Fruit fly (Drosophila melanogaster): ENCODE measurements around the gene CG11898.

Gene CG11898

DNA sequence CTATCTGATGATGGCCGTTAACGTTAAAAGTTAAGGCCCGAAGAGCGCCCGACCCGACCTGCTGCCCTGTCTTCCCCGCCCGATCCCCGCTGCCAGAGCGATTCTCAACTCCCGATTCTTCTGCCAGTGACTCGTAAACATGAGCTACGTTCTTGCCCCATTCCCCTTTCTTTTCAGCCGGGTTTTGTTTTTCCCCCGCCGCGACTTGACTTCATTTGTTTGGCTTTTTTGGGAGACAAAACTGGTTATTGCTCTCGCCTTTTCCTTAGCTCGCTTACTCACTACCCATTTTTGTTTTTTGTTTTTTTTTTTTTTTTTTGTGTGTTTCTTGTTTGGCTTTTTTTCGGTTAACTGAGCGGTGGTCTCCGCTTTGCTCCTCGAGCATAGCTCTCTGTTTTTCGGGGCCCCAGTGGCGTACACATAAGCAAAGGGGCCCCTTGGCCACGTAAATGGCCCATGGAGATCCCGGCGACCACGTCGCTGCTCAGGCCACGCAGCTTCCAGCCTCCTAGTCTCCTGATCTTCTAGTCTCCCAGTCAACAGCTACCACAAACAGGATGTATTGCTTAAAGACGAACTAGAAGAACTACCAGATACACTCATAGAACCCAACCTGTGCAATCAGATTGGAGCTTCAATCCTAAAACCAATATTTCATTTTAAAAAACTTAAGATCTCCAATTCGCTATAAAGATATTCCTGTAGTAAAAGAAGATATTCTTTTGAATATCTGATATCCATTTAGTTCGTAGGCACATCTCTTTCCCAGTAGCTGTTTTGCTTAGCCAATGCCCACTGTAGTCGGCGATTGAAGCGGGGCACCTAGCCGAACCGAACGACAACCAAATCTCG is 45.3 kb downstream of the CG11898 start:
- TF ChIP-seq bab1 (GFP tag; optimal IDR thresholded peaks at IDR 0.05) (no peak), Hr96 (GFP tag; optimal IDR thresholded peaks at IDR 0.05) (no peak), tj (GFP tag; optimal IDR thresholded peaks at IDR 0.05) (no peak), CG33017 (tag; optimal IDR thresholded peaks at IDR 0.05) (no peak), kay (GFP tag; ENCODE audit: borderline replicate concordance) (no peak), pad (GFP tag; optimal IDR thresholded peaks at IDR 0.05) (no peak), Mnt (GFP tag; optimal IDR thresholded peaks at IDR 0.05) (no peak), toe (GFP tag; optimal IDR thresholded peaks at IDR 0.05) (no peak), cic (GFP tag; optimal IDR thresholded peaks at IDR 0.05) (no peak), CG1620 (GFP tag; optimal IDR thresholded peaks at IDR 0.05) (no peak), Clk (GFP tag; optimal IDR thresholded peaks at IDR 0.05) (no peak), CG14711 (tag; optimal IDR thresholded peaks at IDR 0.05) (no peak)

DNA sequence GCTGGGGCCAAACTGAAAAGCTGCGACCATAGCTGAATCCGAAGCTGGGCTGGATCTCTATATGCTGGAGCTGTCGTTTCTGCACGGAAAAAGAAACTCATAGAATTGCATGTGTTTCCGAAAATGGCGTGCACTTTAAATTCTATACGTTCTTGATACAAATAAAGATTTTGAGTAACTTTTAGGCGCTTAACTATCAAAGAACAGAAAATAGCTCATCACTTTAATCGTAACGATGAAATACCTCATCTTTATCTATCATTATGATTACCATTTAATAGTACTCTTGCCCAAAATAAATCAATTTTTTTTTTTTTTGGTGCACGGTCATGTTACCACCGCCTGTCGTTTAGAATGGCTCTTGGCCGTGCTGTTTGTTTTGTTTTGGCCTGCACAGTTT is 46.3 kb downstream of the CG11898 start:
- TF ChIP-seq Hr96 (GFP tag; optimal IDR thresholded peaks at IDR 0.05) (no peak), Crg-1 (GFP tag; optimal IDR thresholded peaks at IDR 0.05) (no peak), toe (GFP tag; optimal IDR thresholded peaks at IDR 0.05) (no peak), ovo (GFP tag; optimal IDR thresholded peaks at IDR 0.05) (no peak), CG5204 (GFP tag; optimal IDR thresholded peaks at IDR 0.05) (no peak), pad (GFP tag; optimal IDR thresholded peaks at IDR 0.05) (no peak)

- TF ChIP-seq kay (GFP tag; ENCODE audit: borderline replicate concordance) (no peak), tj (GFP tag; optimal IDR thresholded peaks at IDR 0.05) (no peak), CG14711 (tag; optimal IDR thresholded peaks at IDR 0.05) (no peak), bab1 (GFP tag; optimal IDR thresholded peaks at IDR 0.05) (no peak), CG33017 (tag; optimal IDR thresholded peaks at IDR 0.05) (no peak), Clk (GFP tag; optimal IDR thresholded peaks at IDR 0.05) (no peak), CG12768 (GFP tag; optimal IDR thresholded peaks at IDR 0.05) (no peak), ovo (GFP tag; optimal IDR thresholded peaks at IDR 0.05) (no peak), Crg-1 (GFP tag; optimal IDR thresholded peaks at IDR 0.05) (no peak), Mnt (GFP tag; optimal IDR thresholded peaks at IDR 0.05) (no peak), CG11617 (GFP tag; optimal IDR thresholded peaks at IDR 0.05) (no peak), CG5204 (GFP tag; optimal IDR thresholded peaks at IDR 0.05) (no peak), CG7045 (GFP tag; optimal IDR thresholded peaks at IDR 0.05) (no peak), Hr96 (GFP tag; optimal IDR thresholded peaks at IDR 0.05) (no peak)
Observed at dm6 chr3R:29212534-29212933, 47.1 kb downstream of the CG11898 start.

DNA sequence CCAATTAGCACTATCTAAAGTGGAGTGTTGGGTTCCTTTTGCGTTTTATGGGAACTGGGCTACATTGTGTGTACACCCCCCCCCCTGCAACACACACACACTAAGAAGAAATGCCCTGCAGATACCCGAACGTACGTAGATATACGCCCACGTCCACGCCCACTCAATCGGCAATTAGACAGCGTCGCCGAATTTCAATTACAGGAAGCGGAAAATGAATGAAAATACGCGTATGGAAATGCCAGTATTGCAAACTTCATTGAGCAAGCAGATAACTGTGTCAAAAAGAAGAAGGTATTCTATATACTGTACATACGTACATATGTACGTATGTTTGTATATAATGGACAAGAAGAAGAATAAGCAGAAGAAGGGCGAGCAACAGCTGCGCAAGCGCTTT is 48.0 kb downstream of the CG11898 start:
- TF ChIP-seq kay (GFP tag; ENCODE audit: borderline replicate concordance) (peak; percentile 65), CG5204 (GFP tag; optimal IDR thresholded peaks at IDR 0.05) (no peak)

- TF ChIP-seq CG33017 (tag; optimal IDR thresholded peaks at IDR 0.05): peak; percentile 99
- peak; percentile 100 for TF ChIP-seq CG7045 (GFP tag; optimal IDR thresholded peaks at IDR 0.05)
- TF ChIP-seq CG12768 (GFP tag; optimal IDR thresholded peaks at IDR 0.05): peak; percentile 100
- TF ChIP-seq CG14711 (tag; optimal IDR thresholded peaks at IDR 0.05): peak; percentile 100
- peak; percentile 100 for TF ChIP-seq bab1 (GFP tag; optimal IDR thresholded peaks at IDR 0.05)
- no peak for TF ChIP-seq cnc (optimal IDR thresholded peaks at IDR 0.05)
- TF ChIP-seq CG11617 (GFP tag; optimal IDR thresholded peaks at IDR 0.05): peak; percentile 99
- TF ChIP-seq Crg-1 (GFP tag; optimal IDR thresholded peaks at IDR 0.05): peak; percentile 99
- TF ChIP-seq Clk (GFP tag; optimal IDR thresholded peaks at IDR 0.05): peak; percentile 99
- TF ChIP-seq CG1620 (GFP tag; optimal IDR thresholded peaks at IDR 0.05): peak; percentile 100
- TF ChIP-seq cic (GFP tag; optimal IDR thresholded peaks at IDR 0.05): peak; percentile 97
- peak; percentile 100 for TF ChIP-seq CG5204 (GFP tag; optimal IDR thresholded peaks at IDR 0.05)
- peak; percentile 99 for TF ChIP-seq ovo (GFP tag; optimal IDR thresholded peaks at IDR 0.05)
- peak; percentile 99 for TF ChIP-seq Hr96 (GFP tag; optimal IDR thresholded peaks at IDR 0.05)
- TF ChIP-seq CG7101 (tag; optimal IDR thresholded peaks at IDR 0.05): peak; percentile 100
- TF ChIP-seq kay (GFP tag; ENCODE audit: borderline replicate concordance): peak; percentile 99
- TF ChIP-seq pad (GFP tag; optimal IDR thresholded peaks at IDR 0.05): peak; percentile 95
- peak; percentile 99 for TF ChIP-seq tj (GFP tag; optimal IDR thresholded peaks at IDR 0.05)
- peak; percentile 99 for TF ChIP-seq toe (GFP tag; optimal IDR thresholded peaks at IDR 0.05)
- TF ChIP-seq Mnt (GFP tag; optimal IDR thresholded peaks at IDR 0.05): peak; percentile 99
Observed at dm6 chr3R:29214262-29214661, 48.8 kb downstream of the CG11898 start.

DNA sequence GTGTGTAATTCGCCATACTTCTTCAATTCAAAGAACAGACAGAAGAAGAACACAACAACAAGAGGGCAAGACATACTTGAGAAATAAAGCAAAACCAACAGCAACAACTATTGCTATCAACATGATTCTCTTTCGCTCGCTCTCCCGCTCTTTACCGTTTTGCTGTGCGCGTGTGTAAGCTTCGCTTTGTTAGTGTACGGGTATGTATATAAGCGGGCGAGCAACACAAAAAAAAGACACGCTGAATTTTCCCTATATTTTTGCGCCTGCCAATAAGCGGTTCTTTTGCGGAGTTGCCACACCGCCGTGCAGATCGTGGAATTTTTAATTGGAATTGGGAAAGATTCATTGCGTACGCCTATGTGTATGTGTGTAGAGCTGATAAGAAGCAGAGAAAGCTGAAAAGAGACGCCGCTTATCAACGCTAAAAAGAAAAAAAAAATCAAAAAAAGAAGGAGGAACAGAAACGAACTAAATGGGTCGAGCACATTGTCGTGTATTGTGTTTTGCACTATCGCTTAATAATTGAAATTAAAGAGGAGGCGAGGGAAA is 49.6 kb downstream of the CG11898 start:
- peak; percentile 2 for TF ChIP-seq bab1 (GFP tag; optimal IDR thresholded peaks at IDR 0.05)
- TF ChIP-seq ovo (GFP tag; optimal IDR thresholded peaks at IDR 0.05): peak; percentile 72
- TF ChIP-seq Mnt (GFP tag; optimal IDR thresholded peaks at IDR 0.05): peak; percentile 38
- TF ChIP-seq CG7045 (GFP tag; optimal IDR thresholded peaks at IDR 0.05): peak; percentile 27
- TF ChIP-seq cic (GFP tag; optimal IDR thresholded peaks at IDR 0.05): peak; percentile 72
- no peak for TF ChIP-seq cnc (optimal IDR thresholded peaks at IDR 0.05)
- TF ChIP-seq CG14711 (tag; optimal IDR thresholded peaks at IDR 0.05): peak; percentile 43
- peak; percentile 50 for TF ChIP-seq CG33017 (tag; optimal IDR thresholded peaks at IDR 0.05)
- peak; percentile 97 for TF ChIP-seq kay (GFP tag; ENCODE audit: borderline replicate concordance)
- TF ChIP-seq tj (GFP tag; optimal IDR thresholded peaks at IDR 0.05): no peak
- peak; percentile 31 for TF ChIP-seq CG12768 (GFP tag; optimal IDR thresholded peaks at IDR 0.05)
- TF ChIP-seq Hr96 (GFP tag; optimal IDR thresholded peaks at IDR 0.05): no peak
- TF ChIP-seq CG7101 (tag; optimal IDR thresholded peaks at IDR 0.05): peak; percentile 10
- TF ChIP-seq pad (GFP tag; optimal IDR thresholded peaks at IDR 0.05): peak; percentile 94
